Fruit fly (Drosophila melanogaster): ENCODE measurements around the gene sturkopf.

sturkopf gene

dm6 chr3L:1264998-1265397 is 48.2 kb downstream of the sturkopf start:
- TF ChIP-seq Hnf4 (GFP tag; optimal IDR thresholded peaks at IDR 0.05) (peak; percentile 2), h (GFP tag; optimal IDR thresholded peaks at IDR 0.05) (peak; percentile 71), OdsH (GFP tag; optimal IDR thresholded peaks at IDR 0.05) (peak; percentile 38), ey (GFP tag; optimal IDR thresholded peaks at IDR 0.05) (peak; percentile 34), pan (optimal IDR thresholded peaks at IDR 0.05) (peak; percentile 25), brk (GFP tag; optimal IDR thresholded peaks at IDR 0.05) (no peak), dsf (GFP tag; optimal IDR thresholded peaks at IDR 0.05; ENCODE audit: borderline replicate concordance) (no peak), fru (GFP tag; optimal IDR thresholded peaks at IDR 0.05) (peak; percentile 34), Hr78 (GFP tag; optimal IDR thresholded peaks at IDR 0.05) (no peak), foxo (GFP tag; optimal IDR thresholded peaks at IDR 0.05) (peak in 1 of 2 experiments; percentile 43), br (GFP tag; optimal IDR thresholded peaks at IDR 0.05) (peak; percentile 42), dl (GFP tag; optimal IDR thresholded peaks at IDR 0.05; ENCODE audit: insufficient read depth in 1 of 2, partially characterized antibody in 2 of 2) (no peak), rgr (GFP tag; optimal IDR thresholded peaks at IDR 0.05) (peak; percentile 23), woc (GFP tag; optimal IDR thresholded peaks at IDR 0.05) (peak; percentile 71), dmrt93B (GFP tag; optimal IDR thresholded peaks at IDR 0.05) (peak; percentile 12)

Data from whole organism, wandering third instar larva.